Fruit fly (Drosophila melanogaster) whole organism, embryonic: Measurements from ENCODE around the gene jus.

Experiments used
- Asciz ChIP-seq: fragments of 200-800 bp; sonication (Bioruptor generic); optimal IDR thresholded peaks from 2 replicates; lab custom pipeline; 2017; ENCODE audit warnings: missing biosample characterization, mild to moderate bottlenecking, missing genetic modification characterization, missing genetic modification reagents
- CG10366 ChIP-seq: fragments of 200-800 bp; sonication (Bioruptor generic); IDR thresholded peaks from 2 replicates; pipeline ENCODE4 v1.3.6; 2022; ENCODE audit warnings: missing biosample characterization, missing genetic modification characterization
- CG10979 ChIP-seq: fragments of 200-800 bp; sonication (Bioruptor generic); optimal IDR thresholded peaks from 2 replicates; lab custom pipeline; 2018; ENCODE audit warnings: missing biosample characterization, mild to moderate bottlenecking, missing genetic modification characterization, moderate library complexity
- CG11247 ChIP-seq: fragments of 200-800 bp; sonication (Bioruptor generic); IDR thresholded peaks from 2 replicates; pipeline ENCODE4 v1.3.6; 2022; ENCODE audit warnings: missing biosample characterization, missing genetic modification characterization
- CG13296 ChIP-seq: fragments of 200-800 bp; sonication (Bioruptor generic); optimal IDR thresholded peaks from 3 replicates; lab custom pipeline; 2018; ENCODE audit warnings: missing biosample characterization, mild to moderate bottlenecking, missing genetic modification characterization
- CG14710 ChIP-seq: fragments of 200-800 bp; sonication (Bioruptor generic); optimal IDR thresholded peaks from 3 replicates; lab custom pipeline; 2019; ENCODE audit warnings: missing biosample characterization, mild to moderate bottlenecking, missing genetic modification characterization, moderate library complexity
- CG15269 ChIP-seq: fragments of 200-800 bp; sonication (Bioruptor generic); optimal IDR thresholded peaks from 2 replicates; lab custom pipeline; 2018; ENCODE audit warnings: missing biosample characterization, mild to moderate bottlenecking, missing genetic modification characterization, moderate library complexity
- CG16815 ChIP-seq: fragments of 200-800 bp; sonication (Bioruptor generic); optimal IDR thresholded peaks from 3 replicates; lab custom pipeline; 2017; ENCODE audit warnings: missing biosample characterization, mild to moderate bottlenecking, missing genetic modification characterization
- CG17612 ChIP-seq: fragments of 200-800 bp; sonication (Bioruptor generic); IDR thresholded peaks from 2 replicates; pipeline ENCODE4 v1.3.6; 2022; ENCODE audit warnings: missing biosample characterization, missing genetic modification characterization
- CG2120 ChIP-seq: fragments of 200-800 bp; sonication (Bioruptor generic); optimal IDR thresholded peaks from 3 replicates; lab custom pipeline; 2016; ENCODE audit warnings: missing biosample characterization, missing genetic modification characterization
- CG31224 ChIP-seq: fragments of 200-800 bp; sonication (Bioruptor generic); IDR thresholded peaks from 2 replicates; pipeline ENCODE4 v1.3.6; 2022; ENCODE audit warnings: missing biosample characterization, missing genetic modification characterization
- CG31441 ChIP-seq: fragments of 200-800 bp; sonication (Bioruptor generic); IDR thresholded peaks from 2 replicates; pipeline ENCODE4 v1.3.6; 2022; ENCODE audit warnings: missing biosample characterization, missing genetic modification characterization
- CG3726 ChIP-seq: fragments of 200-800 bp; sonication (Bioruptor generic); IDR thresholded peaks from 3 replicates; pipeline ENCODE4, ENCODE4 v1.3.6; 2022; ENCODE audit warnings: missing biosample characterization, missing genetic modification characterization
- CG4282 ChIP-seq: fragments of 200-800 bp; sonication (Bioruptor generic); optimal IDR thresholded peaks from 2 replicates; lab custom pipeline; 2016; ENCODE audit warnings: missing biosample characterization, missing genetic modification characterization
- CG4707 ChIP-seq: fragments of 200-800 bp; sonication (Bioruptor generic); optimal IDR thresholded peaks from 2 replicates; lab custom pipeline; 2018; ENCODE audit warnings: missing biosample characterization, mild to moderate bottlenecking, missing genetic modification characterization, moderate library complexity
- CG6254 ChIP-seq: fragments of 200-800 bp; sonication (Bioruptor generic); optimal IDR thresholded peaks from 3 replicates; lab custom pipeline; 2017; ENCODE audit warnings: mild to moderate bottlenecking, missing biosample characterization, missing genetic modification reagents, missing genetic modification characterization
- CG6854 ChIP-seq: fragments of 200-800 bp; sonication (Bioruptor generic); optimal IDR thresholded peaks from 3 replicates; lab custom pipeline; 2017; ENCODE audit warnings: missing biosample characterization, mild to moderate bottlenecking, missing genetic modification characterization
- CG8765 ChIP-seq: fragments of 200-800 bp; sonication (Bioruptor generic); IDR thresholded peaks from 2 replicates; pipeline ENCODE4 v1.3.6; 2022; ENCODE audit warnings: missing biosample characterization, missing genetic modification characterization
- Dad ChIP-seq: fragments of 200-800 bp; sonication (Bioruptor generic); optimal IDR thresholded peaks from 3 replicates; lab custom pipeline; 2016; ENCODE audit warnings: missing biosample characterization, missing genetic modification characterization
- Doc3 ChIP-seq: fragments of 200-800 bp; sonication (Bioruptor generic); IDR thresholded peaks from 3 replicates; pipeline ENCODE4 v1.3.6; 2022; ENCODE audit warnings: missing biosample characterization, missing genetic modification characterization; ENCODE audit not compliant: partially characterized antibody
- Drgx ChIP-seq: fragments of 200-800 bp; sonication (Bioruptor generic); IDR thresholded peaks from 2 replicates; pipeline ENCODE4 v1.3.6; 2022; ENCODE audit warnings: missing biosample characterization, missing genetic modification characterization
- Eip74EF ChIP-seq, 2 experiments: fragments of 200-800 bp in 1 of 2; fragments of >200 bp in 1 of 2; sonication (Bioruptor generic) in 1 of 2; optimal IDR thresholded peaks; 2 replicates each; lab custom pipeline; 2017 to 2019; ENCODE audit warnings: missing biosample characterization in 2 of 2, missing genetic modification characterization in 2 of 2, mild to moderate bottlenecking in 1 of 2, moderate library complexity in 1 of 2
- Elba2 ChIP-seq: fragments of 200-800 bp; sonication (Bioruptor generic); optimal IDR thresholded peaks from 3 replicates; lab custom pipeline; 2016; ENCODE audit warnings: missing biosample characterization, missing genetic modification characterization
- Fer3 ChIP-seq: fragments of 200-800 bp; sonication (Bioruptor generic); optimal IDR thresholded peaks from 2 replicates; lab custom pipeline; 2018; ENCODE audit warnings: missing biosample characterization, mild to moderate bottlenecking, missing genetic modification characterization, moderate library complexity
- Gug ChIP-seq: fragments of 200-800 bp; sonication (Bioruptor generic); IDR thresholded peaks from 4 replicates; pipeline ENCODE4 v1.3.6; 2022; ENCODE audit warnings: missing biosample characterization, missing genetic modification characterization
- HLH3B ChIP-seq: fragments of 200-800 bp; sonication (Bioruptor generic); IDR thresholded peaks from 2 replicates; pipeline ENCODE4 v1.3.6; 2022; ENCODE audit warnings: missing biosample characterization, missing genetic modification characterization
- Hr78 ChIP-seq, 2 experiments: fragments of 200-800 bp in 1 of 2; fragments of >200 bp in 1 of 2; sonication (Bioruptor generic) in 1 of 2; optimal IDR thresholded peaks; 2 replicates each; lab custom pipeline; 2017 to 2019; ENCODE audit warnings: missing biosample characterization in 2 of 2, missing genetic modification characterization in 2 of 2, mild to moderate bottlenecking in 1 of 2, moderate library complexity in 1 of 2
- Neu2 ChIP-seq: fragments of 200-800 bp; sonication (Bioruptor generic); optimal IDR thresholded peaks from 3 replicates; lab custom pipeline; 2016; ENCODE audit warnings: missing biosample characterization, missing genetic modification characterization, borderline replicate concordance
- Nf-YC ChIP-seq: fragments of 200-800 bp; optimal IDR thresholded peaks from 3 replicates; lab custom pipeline; 2019; ENCODE audit warnings: missing biosample characterization, mild to moderate bottlenecking, missing genetic modification characterization, moderate library complexity
- Poxn ChIP-seq: fragments of 200-800 bp; sonication (Bioruptor generic); IDR thresholded peaks from 2 replicates; pipeline ENCODE4 v1.3.6; 2022; ENCODE audit warnings: missing biosample characterization, missing genetic modification characterization
- TFAM ChIP-seq: fragments of 200-800 bp; sonication (Bioruptor generic); optimal IDR thresholded peaks from 2 replicates; lab custom pipeline; 2017; ENCODE audit warnings: missing biosample characterization, missing genetic modification characterization, inconsistent platforms
- Tbp ChIP-seq: fragments of >200 bp; optimal IDR thresholded peaks from 2 replicates; lab custom pipeline; 2018; ENCODE audit warnings: missing biosample characterization, missing genetic modification characterization
- Trl ChIP-seq, 3 experiments: fragments of >200 bp in 2 of 3; fragments of 200-800 bp in 1 of 3; sonication (Bioruptor generic) in 1 of 3; optimal IDR thresholded peaks; 2 replicates in 1 of 3; 3 replicates in 2 of 3; lab custom pipeline; 2016 to 2017; ENCODE audit warnings: missing biosample characterization in 1 of 3, missing genetic modification characterization in 1 of 3
- ab ChIP-seq: fragments of 200-800 bp; sonication (Bioruptor generic); optimal IDR thresholded peaks from 2 replicates; lab custom pipeline; 2016; ENCODE audit warnings: missing biosample characterization, missing genetic modification characterization
- bcd ChIP-seq: fragments of 200-800 bp; sonication (Bioruptor generic); optimal IDR thresholded peaks from 2 replicates; lab custom pipeline; 2017; ENCODE audit warnings: missing biosample characterization, mild to moderate bottlenecking, missing genetic modification characterization
- caup ChIP-seq: fragments of 200-800 bp; sonication (Bioruptor generic); optimal IDR thresholded peaks from 3 replicates; lab custom pipeline; 2017; ENCODE audit warnings: missing biosample characterization, mild to moderate bottlenecking, missing genetic modification characterization, moderate library complexity; ENCODE audit not compliant: severe bottlenecking
- danr ChIP-seq: fragments of 200-800 bp; sonication (Bioruptor generic); IDR thresholded peaks from 2 replicates; pipeline ENCODE4 v1.3.6; 2022; ENCODE audit warnings: missing biosample characterization, missing genetic modification characterization
- dati ChIP-seq: fragments of 200-800 bp; sonication (Bioruptor generic); IDR thresholded peaks from 2 replicates; pipeline ENCODE4 v1.3.6; 2022; ENCODE audit warnings: missing biosample characterization, missing genetic modification characterization
- eyg ChIP-seq: fragments of 200-800 bp; sonication (Bioruptor generic); optimal IDR thresholded peaks from 3 replicates; lab custom pipeline; 2016; ENCODE audit warnings: missing biosample characterization, missing genetic modification characterization
- mirr ChIP-seq: fragments of 200-800 bp; sonication (Bioruptor generic); optimal IDR thresholded peaks from 3 replicates; lab custom pipeline; 2018; ENCODE audit warnings: missing biosample characterization, mild to moderate bottlenecking, missing genetic modification characterization
- nerfin-1 ChIP-seq: fragments of 200-800 bp; sonication (Bioruptor generic); optimal IDR thresholded peaks from 3 replicates; lab custom pipeline; 2019; ENCODE audit warnings: missing biosample characterization, mild to moderate bottlenecking, missing genetic modification characterization, moderate library complexity
- nmo ChIP-seq: fragments of 200-800 bp; sonication (Bioruptor generic); optimal IDR thresholded peaks from 2 replicates; lab custom pipeline; 2018; ENCODE audit warnings: missing biosample characterization, mild to moderate bottlenecking, missing genetic modification characterization, moderate library complexity
- odd ChIP-seq: fragments of 200-800 bp; sonication (Bioruptor generic); optimal IDR thresholded peaks from 2 replicates; lab custom pipeline; 2017; ENCODE audit warnings: missing biosample characterization, mild to moderate bottlenecking, missing genetic modification characterization
- pan ChIP-seq, 4 experiments: fragments of >200 bp in 3 of 4; fragments of 200-800 bp in 1 of 4; sonication (Bioruptor generic) in 1 of 4; optimal IDR thresholded peaks in 3 of 4; IDR thresholded peaks in 1 of 4; 2 replicates each; pipeline versions ENCODE4 v1.3.6 to Lab custom; 2017 to 2022; ENCODE audit warnings: missing biosample characterization in 2 of 4, missing genetic modification characterization in 2 of 4, mixed read lengths in 1 of 4
- pum ChIP-seq: fragments of 200-800 bp; sonication (Bioruptor generic); optimal IDR thresholded peaks from 2 replicates; lab custom pipeline; 2016; ENCODE audit warnings: missing biosample characterization, missing genetic modification characterization
- ranshi ChIP-seq: fragments of 200-800 bp; sonication (Bioruptor generic); IDR thresholded peaks from 2 replicates; pipeline ENCODE4 v1.3.6; 2022; ENCODE audit warnings: missing biosample characterization, missing genetic modification characterization
- slbo ChIP-seq: fragments of 200-800 bp; sonication (Bioruptor generic); IDR thresholded peaks from 2 replicates; pipeline ENCODE4 v1.3.6; 2022; ENCODE audit warnings: missing biosample characterization, missing genetic modification characterization
- unpg ChIP-seq: fragments of 200-800 bp; sonication (Bioruptor generic); optimal IDR thresholded peaks from 3 replicates; lab custom pipeline; 2018; ENCODE audit warnings: missing biosample characterization, mild to moderate bottlenecking, missing genetic modification characterization, moderate library complexity
- zen2 ChIP-seq: fragments of 200-800 bp; sonication (Bioruptor generic); IDR thresholded peaks from 3 replicates; pipeline ENCODE4 v1.3.6; 2022; ENCODE audit warnings: missing biosample characterization, missing genetic modification characterization; ENCODE audit not compliant: partially characterized antibody

Gene jus

DNA sequence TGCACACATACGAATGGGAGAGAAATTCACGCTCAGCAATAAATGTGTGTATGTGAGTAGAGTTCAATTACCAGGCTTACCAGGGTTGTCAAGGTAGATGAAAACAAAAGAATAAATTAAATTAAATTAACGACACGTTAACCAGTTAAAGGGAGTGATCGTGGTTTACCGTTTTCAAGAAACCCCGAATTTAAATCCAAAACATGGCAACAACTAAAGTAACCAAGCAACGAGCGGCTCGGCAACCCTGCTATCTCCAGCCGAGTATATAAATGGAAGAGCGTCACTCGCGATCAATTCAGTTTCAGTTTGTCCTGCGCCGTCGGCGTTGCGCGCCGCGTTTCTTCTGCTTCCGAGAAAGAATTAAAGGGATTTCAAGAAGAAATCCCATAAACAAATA is 19.5 kb upstream of the jus start (continued):
- peak; percentile 99 for TF ChIP-seq caup (GFP tag; lab: Kevin White, UChicago)
- TF ChIP-seq Drgx (GFP tag; lab: Robert Waterston, UW): peak; percentile 100
- peak; percentile 99 for TF ChIP-seq bcd (GFP tag; lab: Kevin White, UChicago)
- TF ChIP-seq CG8765 (GFP tag; lab: Robert Waterston, UW): peak; percentile 99
- TF ChIP-seq CG10979 (tag; lab: Kevin White, UChicago): peak; percentile 100
- peak; percentile 98 for TF ChIP-seq CG6254
- peak; percentile 99 for TF ChIP-seq nmo (GFP tag; lab: Kevin White, UChicago)
- peak; percentile 97 for TF ChIP-seq Elba2 (GFP tag; lab: Kevin White, UChicago)
- peak; percentile 99 for TF ChIP-seq CG11247 (GFP tag; lab: Robert Waterston, UW)
- no peak for TF ChIP-seq pan (optimal IDR thresholded peaks at IDR 0.05; lab: Kevin White, UChicago)
- peak in 1 of 2 experiments; percentile 99 for TF ChIP-seq pan (GFP tag; optimal IDR thresholded peaks at IDR 0.05 in 1 of 2, IDR thresholded peaks at IDR 0.05 in 1 of 2)
- peak; percentile 98 for TF ChIP-seq ab (GFP tag; lab: Kevin White, UChicago)
- peak; percentile 98 for TF ChIP-seq CG31441
- TF ChIP-seq Fer3: peak; percentile 99
- TF ChIP-seq CG4707: peak; percentile 97
- peak; percentile 99 for TF ChIP-seq odd (GFP tag; lab: Kevin White, UChicago)
- TF ChIP-seq TFAM (GFP tag; lab: Kevin White, UChicago): peak; percentile 95
- TF ChIP-seq Neu2: peak; percentile 98
- peak; percentile 99 for TF ChIP-seq ranshi (GFP tag; lab: Robert Waterston, UW)
- no peak for TF ChIP-seq zen2 (GFP tag; lab: Robert Waterston, UW)
- TF ChIP-seq unpg (GFP tag; lab: Kevin White, UChicago): peak; percentile 100
- peak; percentile 98 for TF ChIP-seq CG4282
- TF ChIP-seq Doc3: no peak
- TF ChIP-seq CG14710: peak; percentile 99
- TF ChIP-seq danr: peak; percentile 98
- TF ChIP-seq CG6854 (GFP tag; lab: Kevin White, UChicago): peak; percentile 99
- peak in 1 of 2 experiments; percentile 96 for TF ChIP-seq Hr78 (GFP tag; optimal IDR thresholded peaks at IDR 0.05; lab: Kevin White, UChicago)
- TF ChIP-seq CG17612 (GFP tag; lab: Robert Waterston, UW): peak; percentile 98
- TF ChIP-seq eyg (GFP tag; lab: Kevin White, UChicago): peak; percentile 99
- peak; percentile 99 for TF ChIP-seq HLH3B
- TF ChIP-seq pum (GFP tag; lab: Kevin White, UChicago): peak; percentile 99
- peak; percentile 98 for TF ChIP-seq Gug (GFP tag; lab: Robert Waterston, UW)
- peak; percentile 92 for TF ChIP-seq Nf-YC (tag; lab: Kevin White, UChicago)
- peak; percentile 99 for TF ChIP-seq slbo (GFP tag; lab: Robert Waterston, UW)
- peak; percentile 99 for TF ChIP-seq CG2120 (GFP tag; lab: Kevin White, UChicago)
- peak; percentile 99 for TF ChIP-seq Dad (GFP tag; lab: Kevin White, UChicago)
- TF ChIP-seq Poxn (GFP tag; lab: Robert Waterston, UW): peak; percentile 96
- peak; percentile 98 for TF ChIP-seq dati (GFP tag; lab: Robert Waterston, UW)
- peak; percentile 96 for TF ChIP-seq CG31224 (GFP tag; lab: Robert Waterston, UW)
- TF ChIP-seq mirr (GFP tag; lab: Kevin White, UChicago): peak; percentile 98
- TF ChIP-seq Trl (optimal IDR thresholded peaks at IDR 0.05; lab: Kevin White, UChicago): peak; percentile 39 to 41
- peak; percentile 99 for TF ChIP-seq Trl (GFP tag; optimal IDR thresholded peaks at IDR 0.05; lab: Kevin White, UChicago)
- TF ChIP-seq CG3726: peak; percentile 99
- peak; percentile 99 for TF ChIP-seq Asciz
- TF ChIP-seq Tbp (GFP tag; lab: Kevin White, UChicago): peak; percentile 98
- peak; percentile 99 for TF ChIP-seq CG16815
- TF ChIP-seq CG10366 (GFP tag; lab: Robert Waterston, UW): peak; percentile 99
- TF ChIP-seq nerfin-1 (tag; lab: Kevin White, UChicago): peak; percentile 98
- TF ChIP-seq CG13296 (GFP tag; lab: Kevin White, UChicago): peak; percentile 99
- peak; percentile 99 for TF ChIP-seq CG15269 (tag; lab: Kevin White, UChicago)
- peak in 1 of 2 experiments; percentile 99 for TF ChIP-seq Eip74EF (GFP tag; optimal IDR thresholded peaks at IDR 0.05; lab: Kevin White, UChicago)
